Fruit fly (Drosophila melanogaster): Measurements from ENCODE around the gene CG2182.

Gene CG2182

DNA sequence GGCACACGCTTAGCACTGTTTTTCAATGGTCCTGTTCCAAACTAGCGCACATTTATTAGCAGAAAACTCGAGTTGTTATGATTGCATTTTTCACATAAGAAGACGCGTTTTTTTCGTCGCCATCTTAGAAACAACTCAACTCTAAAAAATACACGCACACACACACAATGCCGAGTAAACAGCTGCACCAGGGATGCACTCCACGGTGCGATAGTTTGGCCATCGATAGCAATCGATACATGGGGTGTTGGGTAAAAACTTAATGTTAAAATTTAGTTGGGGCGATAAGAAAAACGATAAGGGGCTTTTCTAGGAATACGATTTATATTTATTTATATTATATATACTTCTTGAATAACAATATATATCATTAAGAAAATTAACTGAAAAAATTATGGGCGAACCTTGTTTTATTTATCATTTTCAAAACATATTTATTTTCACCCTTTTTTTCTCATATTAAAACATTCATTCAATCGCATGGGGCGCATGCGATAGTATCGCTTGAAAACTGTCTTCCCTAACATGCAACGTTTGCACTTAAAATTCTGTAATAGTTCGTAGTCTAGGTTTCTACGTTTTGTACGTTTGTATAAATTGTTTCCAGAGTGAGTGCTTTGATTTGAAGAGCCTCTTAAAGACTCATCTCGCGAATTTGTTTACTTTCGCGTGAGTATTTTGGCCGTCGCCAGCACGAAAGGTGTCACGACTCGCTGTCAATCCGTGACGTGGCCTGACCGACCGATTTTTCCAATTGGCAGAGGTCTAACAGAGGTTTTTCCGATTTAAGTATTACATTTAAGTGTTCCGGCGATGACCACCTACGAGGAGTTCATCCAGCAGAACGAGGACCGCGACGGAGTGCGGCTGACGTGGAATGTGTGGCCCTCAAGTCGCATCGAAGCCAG is 10.9 kb downstream of the CG2182 start, which contains the start of the genes MTA1-like and Sec23:
Gene MTA1-like, minus strand, starts transcription at position 170 of the 908 bp plus-strand sequence.
Gene Sec23, plus strand, starts transcription at position 497 of the 908 bp plus-strand sequence.
- TF ChIP-seq CG17801 (GFP tag; optimal IDR thresholded peaks at IDR 0.05; ENCODE audit: partially characterized antibody), result no peak

DNA sequence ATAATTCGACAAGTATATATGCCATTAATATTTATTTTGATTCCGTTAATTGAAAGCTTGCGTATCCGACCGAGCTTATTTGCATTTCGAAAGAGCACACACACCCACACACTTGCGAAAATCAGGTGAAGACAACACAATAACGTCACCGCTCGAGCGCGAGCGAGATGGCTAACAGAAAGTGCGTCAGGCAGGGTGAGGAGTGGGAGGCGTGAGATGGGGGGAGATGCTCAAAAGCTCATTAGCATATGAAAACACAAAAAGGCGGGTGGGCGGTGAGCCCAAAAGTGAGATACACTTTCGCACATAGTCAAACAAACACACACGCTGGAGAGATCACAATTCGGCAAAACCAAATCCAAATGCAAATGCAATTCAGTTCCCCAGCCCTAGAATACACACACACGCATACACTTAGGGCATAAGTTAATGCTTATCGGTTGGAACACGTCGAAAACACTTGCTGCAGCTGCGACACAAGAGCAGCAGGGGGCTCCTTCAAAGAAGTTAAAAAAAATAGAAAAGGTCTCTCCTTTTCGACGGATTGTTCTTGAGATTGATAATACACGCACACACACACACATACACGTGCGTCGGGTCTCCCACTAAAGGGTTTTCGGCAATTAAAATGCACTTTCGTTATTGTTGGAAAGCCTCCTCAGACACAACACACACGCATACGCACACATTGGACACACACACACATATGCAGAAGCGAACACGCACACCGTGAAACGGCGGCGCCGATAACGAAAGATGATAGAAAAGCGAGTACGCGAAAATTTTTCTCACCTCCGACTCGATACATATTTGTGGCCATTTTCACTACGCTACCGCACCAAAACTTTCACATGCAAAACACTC is 11.8 kb downstream of the CG2182 start:
- TF ChIP-seq CG17801 (GFP tag; optimal IDR thresholded peaks at IDR 0.05; ENCODE audit: partially characterized antibody), result no peak

DNA sequence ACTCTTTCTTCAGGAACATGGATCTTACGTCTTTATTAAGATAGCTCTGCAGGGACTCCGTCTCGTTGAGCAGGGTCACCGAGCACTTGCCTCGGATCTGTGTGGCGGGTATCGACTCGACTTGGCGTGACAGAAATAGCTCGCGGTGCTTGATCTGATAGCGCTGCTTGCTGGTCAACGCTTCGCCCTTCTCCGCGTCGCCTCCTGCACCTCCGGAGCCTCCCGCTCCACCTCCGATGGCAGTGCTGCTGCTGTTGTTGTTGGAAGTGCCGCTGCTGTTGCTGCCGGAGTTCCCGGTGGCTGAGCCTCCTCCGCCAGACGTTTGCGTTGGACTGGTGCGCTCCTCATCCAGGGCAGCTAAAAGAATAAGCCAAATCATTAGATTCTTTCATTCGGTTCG is 16.3 kb downstream of the CG2182 start:
- no peak for TF ChIP-seq CG17801 (GFP tag; optimal IDR thresholded peaks at IDR 0.05; ENCODE audit: partially characterized antibody)

DNA sequence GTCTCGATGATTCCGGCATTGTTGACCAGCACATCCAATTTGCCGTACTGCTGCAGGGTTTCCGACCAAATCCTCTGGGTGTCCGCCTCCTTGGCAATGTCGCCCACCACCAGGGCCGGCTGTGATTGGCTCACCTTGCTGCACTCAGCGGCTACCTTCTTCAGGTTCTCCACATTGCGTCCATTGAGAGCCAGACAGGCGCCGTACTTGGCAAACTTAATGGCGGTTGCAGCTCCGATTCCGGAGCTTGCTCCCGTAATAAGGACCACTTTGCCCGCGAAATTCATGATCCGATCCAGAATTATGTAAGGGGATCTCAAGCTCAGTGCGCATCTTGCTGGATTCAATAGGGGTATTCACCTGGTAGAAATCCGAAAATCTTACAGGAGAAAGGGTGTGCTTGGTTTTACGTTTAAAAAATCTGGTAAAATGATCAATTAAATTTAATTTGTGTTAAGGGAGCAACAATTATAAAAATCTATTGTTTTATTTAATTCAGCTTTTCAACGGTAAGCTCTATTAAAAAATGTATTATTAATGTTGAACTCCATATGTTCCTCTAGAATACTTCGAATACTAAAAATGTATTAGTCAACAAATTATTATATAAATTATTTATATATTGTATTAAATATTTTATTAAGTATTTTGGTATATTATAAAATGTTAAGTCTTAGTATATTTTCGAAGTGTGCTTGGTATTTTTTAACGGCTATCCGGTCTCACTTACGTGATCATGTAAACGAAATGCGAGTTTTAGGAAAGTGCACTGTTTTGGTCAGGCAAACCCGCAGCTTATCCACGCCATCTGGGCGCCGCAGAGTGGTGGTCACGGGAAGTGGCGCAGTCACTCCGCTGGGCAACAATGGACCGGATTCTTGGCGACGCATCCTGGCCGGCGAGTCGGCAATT is 22.9 kb downstream of the CG2182 start, which contains the start of the genes CG31548 and CG12170:
Gene CG31548, minus strand, starts transcription at position 334 of the 912 bp plus-strand sequence.
Gene CG12170, plus strand, starts transcription at position 716 of the 912 bp plus-strand sequence.
- TF ChIP-seq CG17801 (GFP tag; optimal IDR thresholded peaks at IDR 0.05; ENCODE audit: partially characterized antibody), result no peak

DNA sequence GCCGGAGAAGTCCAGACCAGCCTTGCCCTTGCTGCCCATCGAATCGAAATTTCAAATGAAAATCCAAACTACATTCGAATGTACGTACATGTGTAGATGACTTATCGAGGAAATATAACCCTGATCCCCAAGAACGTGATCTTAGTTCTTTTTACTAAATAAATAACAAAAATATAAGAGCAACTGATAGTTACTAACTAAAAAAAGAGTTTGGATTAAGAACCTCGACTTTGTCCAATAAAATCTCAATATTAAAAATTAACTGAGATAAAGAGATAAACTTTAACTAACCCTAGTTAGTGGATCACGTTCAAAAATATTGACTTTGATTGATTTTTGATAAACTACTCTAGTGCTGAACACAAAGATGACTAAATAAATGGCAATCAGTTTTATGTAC is 24.2 kb downstream of the CG2182 start, which contains the start of gene CG31546:
Gene CG31546, minus strand, starts transcription at position 101 of the 400 bp plus-strand sequence.
- no peak for TF ChIP-seq CG17801 (GFP tag; optimal IDR thresholded peaks at IDR 0.05; ENCODE audit: partially characterized antibody)

DNA sequence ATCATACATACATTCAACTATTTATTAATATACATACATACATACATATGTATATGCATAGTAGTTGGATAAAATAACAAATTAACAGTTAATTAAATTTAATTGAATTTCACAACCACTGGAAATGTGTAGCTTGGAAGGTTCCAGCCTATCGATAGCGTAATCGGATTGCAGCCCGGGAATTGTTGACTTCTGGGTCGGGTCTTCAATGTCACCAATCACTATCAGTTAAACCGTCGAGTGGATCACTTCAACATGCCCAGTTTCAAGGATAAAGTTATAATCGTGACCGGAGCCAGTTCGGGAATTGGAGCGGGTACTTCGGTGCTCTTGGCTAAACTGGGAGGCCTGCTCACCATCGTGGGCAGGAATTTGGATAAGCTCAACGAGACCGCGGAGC is 26.3 kb downstream of the CG2182 start, which contains the start of gene CG12171:
Gene CG12171, plus strand, starts transcription at position 191 of the 400 bp plus-strand sequence.
- peak; percentile 57 for TF ChIP-seq CG17801 (GFP tag; optimal IDR thresholded peaks at IDR 0.05; ENCODE audit: partially characterized antibody)

DNA sequence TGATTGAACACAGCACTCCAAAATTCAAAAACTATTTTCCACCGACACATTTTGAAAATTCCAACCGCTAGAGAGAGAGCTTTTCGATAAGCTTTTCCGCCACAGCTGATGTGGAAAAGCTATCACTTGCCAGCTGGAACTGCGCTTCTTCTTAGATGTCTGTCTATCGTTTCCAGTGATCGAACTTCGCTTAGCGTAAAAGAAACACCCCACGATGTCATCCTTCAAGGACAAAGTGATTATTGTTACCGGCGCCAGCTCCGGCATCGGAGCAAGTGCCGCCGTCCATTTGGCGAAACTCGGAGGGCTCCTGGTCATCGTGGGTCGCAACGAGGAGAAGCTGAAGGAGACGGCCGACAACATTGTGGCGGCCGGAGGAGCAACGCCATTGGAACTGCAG is 27.5 kb downstream of the CG2182 start, which contains the start of gene CG31549:
Gene CG31549, plus strand, starts transcription at position 11 of the 400 bp plus-strand sequence.
- peak; percentile 57 for TF ChIP-seq CG17801 (GFP tag; optimal IDR thresholded peaks at IDR 0.05; ENCODE audit: partially characterized antibody)

DNA sequence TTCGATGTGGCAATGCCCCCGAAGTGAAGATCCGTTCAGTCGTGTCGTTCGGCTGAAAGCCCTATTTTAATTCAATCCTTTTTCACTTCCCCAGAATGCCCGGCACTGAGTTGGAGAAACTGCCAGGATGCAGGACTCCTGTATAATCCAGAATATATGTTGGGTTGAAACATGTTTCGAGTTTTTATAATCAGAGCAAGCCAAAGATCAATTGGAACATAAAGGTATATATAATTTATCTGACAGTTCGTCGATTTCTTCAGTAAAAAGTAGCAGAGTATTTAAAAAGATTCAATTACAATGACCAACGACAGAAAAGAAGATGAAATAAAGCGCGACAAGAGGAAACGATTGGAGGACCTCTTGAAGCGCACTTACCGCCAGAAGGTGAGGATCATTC is 32.2 kb downstream of the CG2182 start, which contains the start of gene CG31551:
Gene CG31551, plus strand, starts transcription at position 301 of the 400 bp plus-strand sequence.
- no peak for TF ChIP-seq CG17801 (GFP tag; optimal IDR thresholded peaks at IDR 0.05; ENCODE audit: partially characterized antibody)

DNA sequence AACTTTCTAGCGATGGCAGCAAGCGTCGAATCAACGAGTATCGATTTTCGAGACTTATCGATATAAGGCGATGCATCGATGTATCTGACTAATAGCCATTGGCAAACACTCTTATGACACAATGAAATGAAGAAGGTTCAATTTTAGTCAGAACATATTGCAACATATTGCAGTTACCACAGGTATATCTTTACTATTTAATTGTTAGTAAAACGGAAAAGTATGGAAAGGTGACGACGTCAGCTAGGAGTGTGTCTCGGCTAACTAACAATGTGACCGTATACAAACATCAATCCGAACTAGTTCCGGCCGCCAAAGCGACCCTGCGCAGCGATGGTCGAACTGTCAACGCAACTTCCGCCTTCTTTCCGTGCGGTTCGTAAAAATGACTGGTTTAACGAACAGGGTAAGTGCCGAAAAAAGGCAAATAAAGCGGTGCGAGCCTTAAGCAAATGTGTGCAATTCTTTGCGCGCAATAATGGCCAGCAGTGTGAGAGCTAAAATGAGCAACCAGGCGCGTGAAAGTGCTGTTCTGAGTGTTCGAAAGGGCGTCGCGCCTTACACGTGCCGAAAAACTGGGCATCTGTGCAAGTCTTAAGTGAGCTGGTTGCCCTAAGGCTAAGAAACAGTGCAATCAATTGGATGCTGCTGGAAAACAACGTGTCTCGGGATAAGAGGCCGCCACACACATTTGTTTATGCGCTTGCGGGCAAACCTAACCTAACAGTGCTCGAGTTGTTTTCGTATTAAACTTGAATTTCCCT is 35.4 kb downstream of the CG2182 start, which contains the start of the genes Dph4, Spec2 and RpL13A:
Gene Dph4, minus strand, starts transcription at position 11 of the 764 bp plus-strand sequence.
Gene Spec2, minus strand, starts transcription at position 11 of the 764 bp plus-strand sequence.
Gene RpL13A, plus strand, starts transcription at position 360 of the 764 bp plus-strand sequence.
- TF ChIP-seq CG17801 (GFP tag; optimal IDR thresholded peaks at IDR 0.05; ENCODE audit: partially characterized antibody), result peak; percentile 90

DNA sequence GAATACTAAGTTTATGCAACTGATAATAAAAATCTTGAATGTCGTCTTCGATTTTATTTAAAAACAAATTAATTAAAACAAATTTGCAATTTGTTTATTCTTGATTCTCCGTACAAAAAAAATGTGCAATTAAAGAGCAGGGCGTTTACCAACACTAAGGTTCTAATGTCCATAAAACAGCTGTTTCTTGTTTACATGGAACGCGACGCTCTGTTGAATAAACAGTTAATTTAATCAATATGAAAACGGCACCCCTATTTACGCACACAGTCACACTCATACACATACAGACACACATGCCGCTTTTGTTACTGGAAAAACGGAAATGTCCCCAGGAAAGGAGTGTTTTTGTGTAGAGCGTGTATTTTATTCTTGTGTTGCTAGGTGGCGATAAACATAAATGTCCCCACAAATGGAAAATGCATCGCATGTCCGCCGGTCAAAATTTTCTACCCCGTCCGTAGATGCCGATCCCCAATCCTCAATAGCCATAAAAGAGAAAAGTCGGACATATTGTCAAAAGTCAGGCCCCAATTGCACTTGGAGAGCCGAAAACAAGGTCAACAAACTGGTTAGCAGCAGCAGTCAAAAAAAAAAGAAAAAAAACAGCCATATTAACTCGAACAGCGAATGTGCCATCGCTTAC is 36.6 kb downstream of the CG2182 start:
- peak; percentile 76 for TF ChIP-seq CG17801 (GFP tag; optimal IDR thresholded peaks at IDR 0.05; ENCODE audit: partially characterized antibody)

DNA sequence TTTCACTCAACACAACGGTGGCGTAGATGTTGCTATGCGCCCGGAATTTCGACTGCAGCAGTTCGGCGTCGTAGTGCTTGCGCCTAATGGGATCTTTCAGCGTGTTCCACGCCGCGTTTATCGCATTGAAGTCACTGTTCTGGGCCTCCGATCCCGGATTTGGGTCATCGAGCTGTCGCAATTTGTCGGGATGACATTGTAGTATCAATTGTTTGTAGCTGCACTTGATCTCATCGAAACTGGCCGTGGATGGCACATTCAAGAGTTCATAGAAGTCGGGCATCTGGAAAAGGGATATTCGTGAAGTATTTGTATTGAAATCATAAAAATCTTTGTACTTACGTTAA is 37.3 kb downstream of the CG2182 start:
- TF ChIP-seq CG17801 (GFP tag; optimal IDR thresholded peaks at IDR 0.05; ENCODE audit: partially characterized antibody), result no peak

DNA sequence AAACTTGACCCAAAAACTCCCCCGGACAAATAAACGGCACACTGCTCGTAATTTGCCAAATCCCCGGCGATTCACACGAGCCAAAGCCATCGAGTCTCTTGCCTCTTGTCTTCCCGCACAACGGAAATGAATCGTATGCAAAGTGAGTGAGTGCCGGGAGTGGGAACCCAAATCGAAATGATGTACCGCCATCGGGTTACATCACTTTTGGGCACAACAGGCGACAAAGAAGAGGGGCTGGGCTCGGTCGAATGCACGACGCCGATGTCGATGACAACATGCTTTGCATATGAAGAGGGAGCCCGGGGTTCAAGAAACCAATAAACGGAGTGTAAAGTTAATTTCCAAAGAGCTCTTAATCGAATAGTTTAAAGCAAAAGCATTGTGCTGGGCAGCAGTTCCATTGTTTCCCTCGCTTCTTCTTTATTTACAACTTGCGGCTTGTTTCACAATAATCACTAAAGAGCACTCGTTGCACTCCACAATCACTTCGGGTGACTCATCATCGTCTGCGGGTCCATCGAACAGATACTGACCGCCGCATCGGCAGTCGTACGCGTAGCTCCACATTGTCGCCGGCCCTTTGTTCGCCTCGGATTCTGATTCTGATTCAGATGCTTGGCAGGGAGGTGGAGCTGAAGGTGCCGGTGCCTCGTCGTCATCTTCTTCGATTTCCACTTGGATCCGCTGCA is 37.9 kb downstream of the CG2182 start:
- no peak for TF ChIP-seq CG17801 (GFP tag; optimal IDR thresholded peaks at IDR 0.05; ENCODE audit: partially characterized antibody)
